Fruit fly (Drosophila melanogaster) whole organism, embryonic: ENCODE data around the gene Cyp12a5.
A peak's percentile ranks its signal among the peaks of the same experiment; 100 is the strongest.

Source experiments
- Ada2b ChIP-seq: fragments of 200-800 bp; sonication (Bioruptor generic); IDR thresholded peaks from 2 replicates; pipeline ENCODE4 v1.3.6; 2022; ENCODE audit warnings: missing biosample characterization, missing genetic modification characterization
- Atf6 ChIP-seq: fragments of 200-800 bp; sonication (Bioruptor generic); IDR thresholded peaks from 2 replicates; pipeline ENCODE4 v1.3.6; 2022; ENCODE audit warnings: missing biosample characterization, missing genetic modification characterization
- CG11398 ChIP-seq: fragments of 200-800 bp; sonication (Bioruptor generic); optimal IDR thresholded peaks from 2 replicates; lab custom pipeline; 2016; ENCODE audit warnings: missing biosample characterization, missing genetic modification characterization
- CG1233 ChIP-seq: fragments of 200-800 bp; sonication (Bioruptor generic); optimal IDR thresholded peaks from 4 replicates; lab custom pipeline; 2018; ENCODE audit warnings: missing biosample characterization, mild to moderate bottlenecking, missing genetic modification characterization
- CG12391 ChIP-seq: fragments of 200-800 bp; sonication (Bioruptor generic); optimal IDR thresholded peaks from 3 replicates; lab custom pipeline; 2018; ENCODE audit warnings: missing biosample characterization, mild to moderate bottlenecking, missing genetic modification characterization, moderate library complexity
- CG12769 ChIP-seq: fragments of 200-800 bp; sonication (Bioruptor generic); optimal IDR thresholded peaks from 2 replicates; lab custom pipeline; 2019; ENCODE audit warnings: missing biosample characterization, mild to moderate bottlenecking, missing genetic modification characterization, moderate library complexity
- CG15479 ChIP-seq: fragments of 200-800 bp; sonication (Bioruptor generic); optimal IDR thresholded peaks from 3 replicates; lab custom pipeline; 2019; ENCODE audit warnings: missing biosample characterization, mild to moderate bottlenecking, missing genetic modification characterization, moderate library complexity
- CG1647 ChIP-seq: fragments of 200-800 bp; sonication (Bioruptor generic); optimal IDR thresholded peaks from 3 replicates; lab custom pipeline; 2016; ENCODE audit warnings: missing biosample characterization, missing genetic modification characterization
- CG17186 ChIP-seq: fragments of 200-800 bp; sonication (Bioruptor generic); optimal IDR thresholded peaks from 3 replicates; lab custom pipeline; 2017; ENCODE audit warnings: missing biosample characterization, missing genetic modification reagents, missing genetic modification characterization
- CG17568 ChIP-seq: fragments of 200-800 bp; sonication (Bioruptor generic); optimal IDR thresholded peaks from 2 replicates; lab custom pipeline; 2018; ENCODE audit warnings: missing biosample characterization, mild to moderate bottlenecking, missing genetic modification characterization, moderate library complexity
- CG2116 ChIP-seq: fragments of 200-800 bp; sonication (Bioruptor generic); optimal IDR thresholded peaks from 3 replicates; lab custom pipeline; 2018; ENCODE audit warnings: missing biosample characterization, mild to moderate bottlenecking, missing genetic modification characterization
- CG2120 ChIP-seq: fragments of 200-800 bp; sonication (Bioruptor generic); optimal IDR thresholded peaks from 3 replicates; lab custom pipeline; 2016; ENCODE audit warnings: missing biosample characterization, missing genetic modification characterization
- CG31441 ChIP-seq: fragments of 200-800 bp; sonication (Bioruptor generic); IDR thresholded peaks from 2 replicates; pipeline ENCODE4 v1.3.6; 2022; ENCODE audit warnings: missing biosample characterization, missing genetic modification characterization
- CG3163 ChIP-seq: fragments of 200-800 bp; sonication (Bioruptor generic); optimal IDR thresholded peaks from 3 replicates; lab custom pipeline; 2016; ENCODE audit warnings: missing biosample characterization, missing genetic modification characterization
- CG34376 ChIP-seq: fragments of 200-800 bp; sonication (Bioruptor generic); optimal IDR thresholded peaks from 2 replicates; lab custom pipeline; 2018; ENCODE audit warnings: missing biosample characterization, mild to moderate bottlenecking, missing genetic modification characterization
- CG3847 ChIP-seq: fragments of 200-800 bp; sonication (Bioruptor generic); IDR thresholded peaks from 2 replicates; pipeline ENCODE4 v1.3.6; 2022; ENCODE audit warnings: missing biosample characterization, missing genetic modification characterization
- CG4282 ChIP-seq: fragments of 200-800 bp; sonication (Bioruptor generic); optimal IDR thresholded peaks from 2 replicates; lab custom pipeline; 2016; ENCODE audit warnings: missing biosample characterization, missing genetic modification characterization
- CG4707 ChIP-seq: fragments of 200-800 bp; sonication (Bioruptor generic); optimal IDR thresholded peaks from 2 replicates; lab custom pipeline; 2018; ENCODE audit warnings: missing biosample characterization, mild to moderate bottlenecking, missing genetic modification characterization, moderate library complexity
- CG7372 ChIP-seq: fragments of 200-800 bp; sonication (Bioruptor generic); IDR thresholded peaks from 2 replicates; pipeline ENCODE4 v1.3.6; 2022; ENCODE audit warnings: missing biosample characterization, missing genetic modification characterization
- CG7839 ChIP-seq: fragments of 200-800 bp; sonication (Bioruptor generic); optimal IDR thresholded peaks from 3 replicates; lab custom pipeline; 2018; ENCODE audit warnings: missing biosample characterization, mild to moderate bottlenecking, missing genetic modification characterization, moderate library complexity
- CG8478 ChIP-seq: fragments of >200 bp; optimal IDR thresholded peaks from 2 replicates; lab custom pipeline; 2018
- Chrac-16 ChIP-seq: fragments of 200-800 bp; sonication (Bioruptor generic); optimal IDR thresholded peaks from 3 replicates; lab custom pipeline; 2016; ENCODE audit warnings: missing biosample characterization, missing genetic modification characterization
- D19A ChIP-seq: fragments of 200-800 bp; optimal IDR thresholded peaks from 3 replicates; lab custom pipeline; 2019; ENCODE audit warnings: missing biosample characterization, mild to moderate bottlenecking, missing genetic modification characterization, moderate library complexity
- Doc3 ChIP-seq: fragments of 200-800 bp; sonication (Bioruptor generic); IDR thresholded peaks from 3 replicates; pipeline ENCODE4 v1.3.6; 2022; ENCODE audit warnings: missing biosample characterization, missing genetic modification characterization; ENCODE audit not compliant: partially characterized antibody
- ERR ChIP-seq: fragments of 200-800 bp; sonication (Bioruptor generic); optimal IDR thresholded peaks from 2 replicates; lab custom pipeline; 2016; ENCODE audit warnings: missing biosample characterization, missing genetic modification characterization
- HHEX ChIP-seq: fragments of 200-800 bp; sonication (Bioruptor generic); optimal IDR thresholded peaks from 3 replicates; lab custom pipeline; 2017; ENCODE audit warnings: missing biosample characterization, mild to moderate bottlenecking, missing genetic modification characterization, missing genetic modification reagents
- Hr3 ChIP-seq: fragments of 200-800 bp; sonication (Bioruptor generic); optimal IDR thresholded peaks from 3 replicates; lab custom pipeline; 2016; ENCODE audit warnings: missing biosample characterization, missing genetic modification characterization
- Hr39 ChIP-seq: fragments of >200 bp; optimal IDR thresholded peaks from 2 replicates; lab custom pipeline; 2017
- MESR4 ChIP-seq: fragments of 200-800 bp; sonication (Bioruptor generic); optimal IDR thresholded peaks from 2 replicates; lab custom pipeline; 2018; ENCODE audit warnings: missing biosample characterization, mild to moderate bottlenecking, missing genetic modification characterization, moderate library complexity
- Mes4 ChIP-seq: fragments of 200-800 bp; sonication (Bioruptor generic); optimal IDR thresholded peaks from 2 replicates; lab custom pipeline; 2016; ENCODE audit warnings: missing biosample characterization, missing genetic modification characterization
- NFAT ChIP-seq: fragments of 200-800 bp; sonication (Bioruptor generic); IDR thresholded peaks from 2 replicates; pipeline ENCODE4 v1.3.6; 2022; ENCODE audit warnings: missing biosample characterization, missing genetic modification characterization
- Opbp ChIP-seq: fragments of 200-800 bp; sonication (Bioruptor generic); IDR thresholded peaks from 3 replicates; pipeline ENCODE4 v1.3.6; 2022; ENCODE audit warnings: missing biosample characterization, missing genetic modification characterization; ENCODE audit not compliant: partially characterized antibody
- Optix ChIP-seq: fragments of 200-800 bp; sonication (Bioruptor generic); IDR thresholded peaks from 3 replicates; pipeline ENCODE4 v1.3.6; 2022; ENCODE audit warnings: missing biosample characterization, missing genetic modification characterization
- Xrp1 ChIP-seq: fragments of 200-800 bp; sonication (Bioruptor generic); IDR thresholded peaks from 2 replicates; pipeline ENCODE4 v1.3.6; 2022; ENCODE audit warnings: missing biosample characterization, missing genetic modification characterization
- ara ChIP-seq: fragments of 200-800 bp; sonication (Bioruptor generic); IDR thresholded peaks from 2 replicates; pipeline ENCODE4 v1.3.6; 2022; ENCODE audit warnings: missing biosample characterization, missing genetic modification characterization
- ato ChIP-seq: fragments of 200-800 bp; sonication (Bioruptor generic); IDR thresholded peaks from 2 replicates; pipeline ENCODE4 v1.3.6; 2022; ENCODE audit warnings: missing biosample characterization, missing genetic modification characterization; ENCODE audit not compliant: partially characterized antibody
- cas ChIP-seq: fragments of 200-800 bp; sonication (Bioruptor generic); IDR thresholded peaks from 2 replicates; pipeline ENCODE4 v1.3.6; 2022; ENCODE audit warnings: missing biosample characterization, missing genetic modification characterization
- chm ChIP-seq: fragments of 200-800 bp; sonication (Bioruptor generic); IDR thresholded peaks from 2 replicates; pipeline ENCODE4 v1.3.6; 2022; ENCODE audit warnings: missing biosample characterization, missing genetic modification characterization
- corto ChIP-seq: fragments of 200-800 bp; sonication (Bioruptor generic); optimal IDR thresholded peaks from 2 replicates; lab custom pipeline; 2016; ENCODE audit warnings: missing biosample characterization, mild to moderate bottlenecking, missing genetic modification characterization, moderate library complexity
- cwo ChIP-seq: fragments of 200-800 bp; sonication (Bioruptor generic); optimal IDR thresholded peaks from 3 replicates; lab custom pipeline; 2017; ENCODE audit warnings: missing biosample characterization, missing genetic modification characterization, mild to moderate bottlenecking, moderate library complexity, missing genetic modification reagents
- eyg ChIP-seq: fragments of 200-800 bp; sonication (Bioruptor generic); optimal IDR thresholded peaks from 3 replicates; lab custom pipeline; 2016; ENCODE audit warnings: missing biosample characterization, missing genetic modification characterization
- kay ChIP-seq: fragments of 200-800 bp; sonication (Bioruptor generic); optimal IDR thresholded peaks from 2 replicates; lab custom pipeline; 2016; ENCODE audit warnings: missing biosample characterization, missing genetic modification characterization
- mirr ChIP-seq: fragments of 200-800 bp; sonication (Bioruptor generic); optimal IDR thresholded peaks from 3 replicates; lab custom pipeline; 2018; ENCODE audit warnings: missing biosample characterization, mild to moderate bottlenecking, missing genetic modification characterization
- nerfin-2 ChIP-seq: fragments of 200-800 bp; sonication (Bioruptor generic); IDR thresholded peaks from 2 replicates; pipeline ENCODE4 v1.3.6; 2022; ENCODE audit warnings: missing biosample characterization, missing genetic modification characterization; ENCODE audit not compliant: partially characterized antibody
- onecut ChIP-seq: fragments of 200-800 bp; sonication (Bioruptor generic); IDR thresholded peaks from 2 replicates; pipeline ENCODE4 v1.3.6; 2022; ENCODE audit warnings: missing biosample characterization, missing genetic modification characterization
- pan ChIP-seq, 4 experiments: fragments of >200 bp in 3 of 4; fragments of 200-800 bp in 1 of 4; sonication (Bioruptor generic) in 1 of 4; optimal IDR thresholded peaks in 3 of 4; IDR thresholded peaks in 1 of 4; 2 replicates each; pipeline versions ENCODE4 v1.3.6 to Lab custom; 2017 to 2022; ENCODE audit warnings: missing biosample characterization in 2 of 4, missing genetic modification characterization in 2 of 4, mixed read lengths in 1 of 4
- row ChIP-seq: fragments of 200-800 bp; sonication (Bioruptor generic); IDR thresholded peaks from 3 replicates; pipeline ENCODE4 v1.3.6; 2022; ENCODE audit warnings: missing biosample characterization, missing genetic modification characterization
- ssp ChIP-seq: fragments of 200-800 bp; sonication (Bioruptor generic); IDR thresholded peaks from 2 replicates; pipeline ENCODE4 v1.3.6; 2022; ENCODE audit warnings: missing biosample characterization, missing genetic modification characterization
- sug ChIP-seq: fragments of 200-800 bp; optimal IDR thresholded peaks from 2 replicates; lab custom pipeline; 2019; ENCODE audit warnings: missing biosample characterization, mild to moderate bottlenecking, missing genetic modification characterization, moderate library complexity
- toy ChIP-seq: fragments of 200-800 bp; sonication (Bioruptor generic); IDR thresholded peaks from 2 replicates; pipeline ENCODE4 v1.3.6; 2022; ENCODE audit warnings: missing biosample characterization, missing genetic modification characterization
- unpg ChIP-seq: fragments of 200-800 bp; sonication (Bioruptor generic); optimal IDR thresholded peaks from 3 replicates; lab custom pipeline; 2018; ENCODE audit warnings: missing biosample characterization, mild to moderate bottlenecking, missing genetic modification characterization, moderate library complexity

Cyp12a5 gene

dm6 chr3R:19164873-19165456 is 32.5 kb downstream of the Cyp12a5 start (continued):
- TF ChIP-seq kay (GFP tag; lab: Kevin White, UChicago), result no peak
- no peak for TF ChIP-seq CG3847 (GFP tag; lab: Robert Waterston, UW)
- no peak for TF ChIP-seq Opbp (GFP tag; lab: Robert Waterston, UW)
- TF ChIP-seq ara (GFP tag; lab: Robert Waterston, UW), result no peak
- peak; percentile 32 for TF ChIP-seq D19A
- no peak for TF ChIP-seq chm (GFP tag; lab: Robert Waterston, UW)
- peak; percentile 47 for TF ChIP-seq CG1233 (GFP tag; lab: Kevin White, UChicago)
- peak; percentile 51 for TF ChIP-seq Chrac-16 (GFP tag; lab: Kevin White, UChicago)
- no peak for TF ChIP-seq eyg
- peak; percentile 62 for TF ChIP-seq CG31441 (GFP tag; lab: Robert Waterston, UW)
- no peak for TF ChIP-seq sug (tag; lab: Kevin White, UChicago)
- peak; percentile 38; the same call in 1 of the 2 replicates for TF ChIP-seq Xrp1 (GFP tag; lab: Robert Waterston, UW)
- TF ChIP-seq CG2116, result peak; percentile 2
- TF ChIP-seq CG3163, result no peak
- TF ChIP-seq Ada2b (GFP tag; lab: Robert Waterston, UW), result peak; percentile 44; the same call in 1 of the 2 replicates
- no peak for TF ChIP-seq CG7372 (GFP tag; lab: Robert Waterston, UW)
- TF ChIP-seq CG7839 (tag; lab: Kevin White, UChicago), result peak; percentile 54
- 0 out of 2 replicates have a peak, but pooled peaks have one; percentile 37 for TF ChIP-seq Atf6 (GFP tag; lab: Robert Waterston, UW)
- peak; percentile 21; the same call in 1 of the 2 replicates for TF ChIP-seq onecut (GFP tag; lab: Robert Waterston, UW)
- TF ChIP-seq CG8478, result no peak
- peak; percentile 41 for TF ChIP-seq Hr3 (GFP tag; lab: Kevin White, UChicago)
- no peak for TF ChIP-seq CG12769
- no peak for TF ChIP-seq nerfin-2 (GFP tag; lab: Robert Waterston, UW)
- TF ChIP-seq CG11398, result no peak
- peak; percentile 61 for TF ChIP-seq CG12391 (tag; lab: Kevin White, UChicago)
- TF ChIP-seq CG17186, result no peak
- no peak for TF ChIP-seq Optix (GFP tag; lab: Robert Waterston, UW)
- no peak for TF ChIP-seq ssp (GFP tag; lab: Robert Waterston, UW)
- TF ChIP-seq CG4282 (GFP tag; lab: Kevin White, UChicago), result no peak
- TF ChIP-seq CG4707 (GFP tag; lab: Kevin White, UChicago), result peak; percentile 87
- TF ChIP-seq cwo, result no peak
- peak; percentile 15 for TF ChIP-seq Mes4 (GFP tag; lab: Kevin White, UChicago)
- TF ChIP-seq toy (GFP tag; lab: Robert Waterston, UW), result no peak
- TF ChIP-seq CG15479 (GFP tag; lab: Kevin White, UChicago), result no peak
- no peak for TF ChIP-seq ato (GFP tag; lab: Robert Waterston, UW)
- TF ChIP-seq Hr39, result no peak
- TF ChIP-seq MESR4, result no peak
- TF ChIP-seq pan (optimal IDR thresholded peaks at IDR 0.05; lab: Kevin White, UChicago), result no peak
- TF ChIP-seq pan (GFP tag; optimal IDR thresholded peaks at IDR 0.05 in 1 of 2, IDR thresholded peaks at IDR 0.05 in 1 of 2), result no peak
- TF ChIP-seq unpg, result peak; percentile 18
- TF ChIP-seq row (GFP tag; lab: Robert Waterston, UW), result peak; percentile 58
- TF ChIP-seq CG17568, result no peak
- TF ChIP-seq mirr (GFP tag; lab: Kevin White, UChicago), result no peak
- TF ChIP-seq corto (GFP tag; lab: Kevin White, UChicago), result no peak
- TF ChIP-seq NFAT (GFP tag; lab: Robert Waterston, UW), result no peak
- TF ChIP-seq Doc3 (GFP tag; lab: Robert Waterston, UW), result no peak
- no peak for TF ChIP-seq CG1647
- TF ChIP-seq HHEX, result peak; percentile 38
- TF ChIP-seq cas, result no peak
- TF ChIP-seq CG34376, result no peak
- TF ChIP-seq ERR (GFP tag; lab: Kevin White, UChicago), result no peak
- peak; percentile 33 for TF ChIP-seq CG2120 (GFP tag; lab: Kevin White, UChicago)
